Fruit fly (Drosophila melanogaster) S2 (cell line): ENCODE data around the gene CG44037.

Experiments used
- CG8478 ChIP-seq: fragments of >200 bp; optimal IDR thresholded peaks from 2 replicates; lab custom pipeline; 2018
- CTCF ChIP-seq, 2 experiments: fragments of >200 bp; optimal IDR thresholded peaks; 2 replicates each; lab custom pipeline; 2018

- no peak for TF ChIP-seq CG8478
- no peak for TF ChIP-seq CTCF (optimal IDR thresholded peaks at IDR 0.05; lab: Kevin White, UChicago)
Measured at dm6 chr3R:12260669-12261068, 2.1 kb downstream of the CG44037 start, which contains the start of gene CG44038.
